Worm (Caenorhabditis elegans): ENCODE results near the gene egl-44.

egl-44 gene

ce11 chrII:5885966-5886621 lies 42.5 kb upstream of the egl-44 start (continued):
- TF ChIP-seq mxl-3 (GFP tag; optimal IDR thresholded peaks at IDR 0.05) = peak; percentile 48
- peak; percentile 81 for TF ChIP-seq nhr-28 (tag; optimal IDR thresholded peaks at IDR 0.05)

ce11 chrII:5889417-5890139 lies 39.0 kb upstream of the egl-44 start:
- TF ChIP-seq egl-43 (GFP tag; IDR thresholded peaks at IDR 0.05) = 0 out of 2 replicates have a peak, but pooled peaks have one; percentile 24
- TF ChIP-seq Y105C5A.15 (GFP tag; IDR thresholded peaks at IDR 0.05) = no peak

DNA sequence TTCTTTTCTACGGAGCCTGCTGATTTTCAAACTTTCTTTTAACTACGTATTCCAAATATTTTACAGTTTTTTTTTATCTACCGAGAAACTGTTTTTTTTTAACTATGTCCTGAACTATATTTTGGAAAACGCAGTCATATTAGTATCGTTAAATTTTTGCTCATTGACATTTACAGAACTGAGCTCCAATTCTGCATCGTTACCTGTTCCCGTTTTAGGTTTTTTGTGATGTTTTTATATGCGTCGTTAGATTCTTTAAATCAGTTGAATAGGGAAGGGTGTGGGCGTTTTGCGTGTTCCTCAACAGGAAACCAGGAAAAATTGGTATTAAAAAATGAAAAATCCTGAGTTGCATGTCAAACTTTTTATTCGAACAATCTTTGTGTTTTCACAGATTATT lies 35.8 kb upstream of the egl-44 start:
- TF ChIP-seq unc-62 (GFP tag; optimal IDR thresholded peaks at IDR 0.05 in 1 of 2) = peak in 1 of 2 experiments; percentile 85
- no peak for TF ChIP-seq unc-62 (tag; optimal IDR thresholded peaks at IDR 0.05)
- no peak for TF ChIP-seq aly-2 (tag; optimal IDR thresholded peaks at IDR 0.05)
- TF ChIP-seq ces-1 (GFP tag; optimal IDR thresholded peaks at IDR 0.05) = no peak
- TF ChIP-seq dmd-9 (GFP tag; IDR thresholded peaks at IDR 0.05) = no peak
- no peak for TF ChIP-seq nhr-76 (tag; optimal IDR thresholded peaks at IDR 0.05)
- no peak for TF ChIP-seq ceh-32 (tag; optimal IDR thresholded peaks at IDR 0.05; ENCODE audit: poor library complexity)
- TF ChIP-seq pqm-1 (tag; optimal IDR thresholded peaks at IDR 0.05) = no peak
- peak; percentile 82; the same call in 1 of the 2 replicates for TF ChIP-seq zfp-3 (GFP tag; conservative IDR thresholded peaks at IDR 0.05)

DNA sequence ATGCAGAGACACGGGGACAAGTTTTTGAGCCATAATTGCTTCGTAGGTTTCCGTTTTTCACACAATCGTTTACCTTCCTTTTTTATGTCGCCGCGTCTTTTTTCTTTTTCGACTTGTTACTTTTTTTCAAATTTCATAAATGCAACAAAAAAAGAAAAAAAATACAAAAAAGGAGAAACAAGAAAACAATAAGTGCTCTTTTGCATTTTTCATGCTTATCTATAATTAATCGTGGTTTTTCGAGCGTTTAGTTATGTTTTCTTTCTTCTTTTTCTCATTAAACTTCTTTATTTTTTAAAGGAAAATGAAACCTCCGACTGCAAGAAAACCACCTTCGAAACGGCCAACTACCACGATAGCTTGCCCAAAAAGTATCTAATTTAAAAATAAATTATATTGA lies 32.7 kb upstream of the egl-44 start, which contains the start of gene F59G1.4:
TSS of gene F59G1.4 (plus strand) at position 301 of the 400 bp plus-strand sequence.
- TF ChIP-seq zfp-2 (tag; optimal IDR thresholded peaks at IDR 0.05) (no peak), nhr-102 (tag; optimal IDR thresholded peaks at IDR 0.05) (no peak), Y5F2A.4 (GFP tag; optimal IDR thresholded peaks at IDR 0.05) (no peak), mdl-1 (tag; optimal IDR thresholded peaks at IDR 0.05) (no peak), madf-5 (GFP tag; IDR thresholded peaks at IDR 0.05) (no peak), snpc-4 (tag; optimal IDR thresholded peaks at IDR 0.05) (no peak), nhr-237 (tag; optimal IDR thresholded peaks at IDR 0.05) (no peak)

ce11 chrII:5896512-5896911 lies 32.1 kb upstream of the egl-44 start:
- TF ChIP-seq lin-13 (GFP tag; optimal IDR thresholded peaks at IDR 0.05) = no peak
- TF ChIP-seq aha-1 (tag) = peak; percentile 74
- peak; percentile 66 for TF ChIP-seq nhr-11 (tag; optimal IDR thresholded peaks at IDR 0.05)

ce11 chrII:5899080-5899479 lies 29.5 kb upstream of the egl-44 start:
- no peak for TF ChIP-seq zfp-2 (tag; optimal IDR thresholded peaks at IDR 0.05)
- peak; percentile 37; the same call in 1 of the 2 replicates for TF ChIP-seq set-16 (GFP tag; IDR thresholded peaks at IDR 0.05)
- no peak for TF ChIP-seq pha-4 (GFP tag; IDR thresholded peaks at IDR 0.05)
- TF ChIP-seq pha-4 (tag; optimal IDR thresholded peaks at IDR 0.05) = peak; percentile 32
- peak; percentile 64 for TF ChIP-seq aha-1 (tag)
- TF ChIP-seq dve-1 (tag; optimal IDR thresholded peaks at IDR 0.05; ENCODE audit: insufficient read depth) = peak; percentile 15
- no peak for TF ChIP-seq F26F4.8 (GFP tag; conservative IDR thresholded peaks at IDR 0.05)
- TF ChIP-seq unc-62 (GFP tag; optimal IDR thresholded peaks at IDR 0.05 in 1 of 2) = peak in 1 of 2 experiments; percentile 3
- no peak for TF ChIP-seq unc-62 (tag; optimal IDR thresholded peaks at IDR 0.05)
- peak; percentile 28 for TF ChIP-seq nhr-28 (tag; optimal IDR thresholded peaks at IDR 0.05)
- TF ChIP-seq hlh-11 (tag; optimal IDR thresholded peaks at IDR 0.05) = peak; percentile 67
- TF ChIP-seq F10B5.3 (tag; optimal IDR thresholded peaks at IDR 0.05) = no peak
- TF ChIP-seq hlh-30 (tag; optimal IDR thresholded peaks at IDR 0.05; ENCODE audit: insufficient read depth) = peak; percentile 3
- no peak for TF ChIP-seq F44E2.7 (GFP tag; IDR thresholded peaks at IDR 0.05)

Measured in whole organism, L4 larva.